Worm (Caenorhabditis elegans): ENCODE results near the gene srh-308.

The srh-308 gene

ce11 chrV:14012002-14012554 lies 5.3 kb downstream of the srh-308 start, which contains the start of the genes ddx-17 and aip-1 (continued):
- TF ChIP-seq R02D3.7 (tag; optimal IDR thresholded peaks at IDR 0.05): no peak
- no peak for TF ChIP-seq fos-1 (tag; optimal IDR thresholded peaks at IDR 0.05)
- peak; percentile 77 for TF ChIP-seq dpl-1 (GFP tag; optimal IDR thresholded peaks at IDR 0.05)
- no peak for TF ChIP-seq dmd-8 (GFP tag; IDR thresholded peaks at IDR 0.05)
- no peak for TF ChIP-seq Y75B8A.6 (GFP tag; IDR thresholded peaks at IDR 0.05)
- no peak for TF ChIP-seq ztf-11 (tag; optimal IDR thresholded peaks at IDR 0.05)
- no peak for TF ChIP-seq madf-9 (GFP tag; conservative IDR thresholded peaks at IDR 0.05)
- peak; percentile 58 for TF ChIP-seq hmg-1.1 (GFP tag; IDR thresholded peaks at IDR 0.05)
- no peak for TF ChIP-seq lin-1 (GFP tag; IDR thresholded peaks at IDR 0.05)
- peak; percentile 63 for TF ChIP-seq nhr-28 (tag; optimal IDR thresholded peaks at IDR 0.05)
- TF ChIP-seq madf-5 (GFP tag; IDR thresholded peaks at IDR 0.05): no peak
- TF ChIP-seq arid-1 (GFP tag; conservative IDR thresholded peaks at IDR 0.05): no peak
- TF ChIP-seq nhr-77 (tag; optimal IDR thresholded peaks at IDR 0.05): peak; percentile 48
- TF ChIP-seq daf-19 (GFP tag; conservative IDR thresholded peaks at IDR 0.05): no peak
- TF ChIP-seq unc-39 (tag; optimal IDR thresholded peaks at IDR 0.05): no peak
- TF ChIP-seq ama-1 (optimal IDR thresholded peaks at IDR 0.05): peak; percentile 75
- TF ChIP-seq hlh-30 (tag; optimal IDR thresholded peaks at IDR 0.05; ENCODE audit: insufficient read depth): peak; percentile 96
- no peak for TF ChIP-seq zfp-3 (GFP tag; conservative IDR thresholded peaks at IDR 0.05)
- no peak for TF ChIP-seq lim-7 (GFP tag; IDR thresholded peaks at IDR 0.05)
- TF ChIP-seq lin-29 (GFP tag; IDR thresholded peaks at IDR 0.05): no peak
- TF ChIP-seq ceh-44 (GFP tag; IDR thresholded peaks at IDR 0.05): no peak
- no peak for TF ChIP-seq nhr-76 (tag; optimal IDR thresholded peaks at IDR 0.05)
- peak; percentile 74 for TF ChIP-seq lin-13 (GFP tag; optimal IDR thresholded peaks at IDR 0.05)
- no peak for TF ChIP-seq ceh-28 (tag; optimal IDR thresholded peaks at IDR 0.05)
- TF ChIP-seq skn-1 (tag; optimal IDR thresholded peaks at IDR 0.05): no peak
- no peak for TF ChIP-seq D1046.2 (GFP tag; IDR thresholded peaks at IDR 0.05)
- TF ChIP-seq spr-3 (GFP tag; optimal IDR thresholded peaks at IDR 0.05): no peak
- TF ChIP-seq unc-130 (GFP tag; optimal IDR thresholded peaks at IDR 0.05): peak; percentile 42
- TF ChIP-seq Y5F2A.4 (GFP tag; optimal IDR thresholded peaks at IDR 0.05): no peak
- no peak for TF ChIP-seq F10B5.3 (tag; optimal IDR thresholded peaks at IDR 0.05)
- TF ChIP-seq snpc-4 (tag; optimal IDR thresholded peaks at IDR 0.05): no peak
- 0 out of 2 replicates have a peak, but pooled peaks have one; percentile 57 for TF ChIP-seq T26A8.4 (GFP tag; IDR thresholded peaks at IDR 0.05)
- TF ChIP-seq snpc-1.2 (GFP tag; IDR thresholded peaks at IDR 0.05): no peak

DNA sequence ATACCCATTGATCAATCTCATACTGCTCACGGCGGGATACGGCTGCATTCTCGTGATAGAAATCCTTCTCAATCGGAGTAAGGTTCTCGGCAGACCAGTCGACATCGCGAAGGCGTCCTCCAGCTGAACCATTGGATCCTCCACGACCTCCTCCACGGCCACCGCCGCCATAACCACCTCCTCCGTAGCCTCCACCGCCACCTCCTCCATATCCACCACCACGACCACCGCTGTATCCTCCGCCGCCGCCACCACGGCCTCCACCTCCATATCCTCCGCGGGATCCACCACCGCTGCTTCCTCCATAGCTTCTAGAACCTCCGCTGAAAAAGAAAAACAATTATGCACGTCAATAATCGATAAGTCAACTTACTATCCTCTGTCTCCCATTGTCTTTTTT lies 5.9 kb downstream of the srh-308 start:
- no peak for TF ChIP-seq lin-13 (GFP tag; optimal IDR thresholded peaks at IDR 0.05)
- no peak for TF ChIP-seq fkh-10 (GFP tag; optimal IDR thresholded peaks at IDR 0.05)
- TF ChIP-seq egl-43 (GFP tag; IDR thresholded peaks at IDR 0.05): 0 out of 2 replicates have a peak, but pooled peaks have one; percentile 40
- TF ChIP-seq gei-8 (GFP tag; optimal IDR thresholded peaks at IDR 0.05): no peak
- TF ChIP-seq pqm-1 (tag; optimal IDR thresholded peaks at IDR 0.05): no peak
- TF ChIP-seq lim-7 (GFP tag; IDR thresholded peaks at IDR 0.05): no peak
- TF ChIP-seq saeg-2 (GFP tag; IDR thresholded peaks at IDR 0.05): 0 out of 2 replicates have a peak, but pooled peaks have one; percentile 25
- 0 out of 2 replicates have a peak, but pooled peaks have one; percentile 6 for TF ChIP-seq vab-7 (GFP tag; IDR thresholded peaks at IDR 0.05)
- TF ChIP-seq fos-1 (tag; optimal IDR thresholded peaks at IDR 0.05): no peak
- TF ChIP-seq daf-16 (GFP tag; optimal IDR thresholded peaks at IDR 0.05): no peak
- no peak for TF ChIP-seq daf-16 (tag; optimal IDR thresholded peaks at IDR 0.05)
- no peak for TF ChIP-seq sdz-12 (GFP tag; optimal IDR thresholded peaks at IDR 0.05)
- TF ChIP-seq egl-27 (tag; optimal IDR thresholded peaks at IDR 0.05): no peak
- peak; percentile 96 for TF ChIP-seq set-16 (GFP tag; IDR thresholded peaks at IDR 0.05)

All from whole organism, L4 larva.